Worm (Caenorhabditis elegans) whole organism, L2 larva: ENCODE data around the gene sre-27.

Experiments
- C34F6.9 ChIP-seq: fragments of 150-350 bp; optimal IDR thresholded peaks from 2 replicates; lab custom pipeline; 2014; ENCODE audit warnings: missing biosample characterization, missing genetic modification characterization
- R02D3.7 ChIP-seq: fragments of 150-350 bp; optimal IDR thresholded peaks from 2 replicates; lab custom pipeline; 2014; ENCODE audit warnings: missing biosample characterization, missing genetic modification characterization
- Y55F3AM.14 ChIP-seq: fragments of 200-800 bp; sonication (Bioruptor generic); optimal IDR thresholded peaks from 2 replicates; lab custom pipeline; 2018; ENCODE audit warnings: mild to moderate bottlenecking, missing genetic modification characterization, missing compliant biosample characterization
- alr-1 ChIP-seq: fragments of 150-350 bp; optimal IDR thresholded peaks from 2 replicates; lab custom pipeline; 2014; ENCODE audit warnings: missing biosample characterization, missing genetic modification characterization
- aly-2 ChIP-seq: fragments of 150-350 bp; optimal IDR thresholded peaks from 2 replicates; lab custom pipeline; 2014; ENCODE audit warnings: missing biosample characterization, missing genetic modification characterization
- ama-1 ChIP-seq: fragments of 150-350 bp; optimal IDR thresholded peaks from 2 replicates; lab custom pipeline; 2018; ENCODE audit warnings: inconsistent platforms
- ceh-16 ChIP-seq: fragments of 150-350 bp; optimal IDR thresholded peaks from 2 replicates; lab custom pipeline; 2014; ENCODE audit warnings: missing biosample characterization, missing genetic modification characterization
- ceh-82 ChIP-seq: fragments of 150-350 bp; optimal IDR thresholded peaks from 2 replicates; lab custom pipeline; 2014; ENCODE audit warnings: missing biosample characterization, missing genetic modification characterization
- dmd-4 ChIP-seq: sonication (generic microtip); optimal IDR thresholded peaks from 2 replicates; lab custom pipeline; 2017; ENCODE audit warnings: missing biosample characterization, missing genetic modification characterization
- egl-27 ChIP-seq: sonication (generic microtip); optimal IDR thresholded peaks from 3 replicates; lab custom pipeline; 2017; ENCODE audit warnings: missing biosample characterization, missing genetic modification reagents, missing genetic modification characterization
- elt-3 ChIP-seq: sonication (generic microtip); optimal IDR thresholded peaks from 2 replicates; lab custom pipeline; 2017; ENCODE audit warnings: missing biosample characterization, missing genetic modification characterization
- fos-1 ChIP-seq: fragments of 150-350 bp; optimal IDR thresholded peaks from 2 replicates; lab custom pipeline; 2014; ENCODE audit warnings: missing biosample characterization, missing genetic modification characterization
- gmeb-1 ChIP-seq: fragments of 150-350 bp; optimal IDR thresholded peaks from 2 replicates; lab custom pipeline; 2014; ENCODE audit warnings: missing biosample characterization, missing genetic modification characterization
- lin-13 ChIP-seq: fragments of 150-350 bp; optimal IDR thresholded peaks from 2 replicates; lab custom pipeline; 2014; ENCODE audit warnings: missing biosample characterization, missing genetic modification reagents, missing genetic modification characterization
- lin-39 ChIP-seq: fragments of 150-350 bp; optimal IDR thresholded peaks from 2 replicates; lab custom pipeline; 2014; ENCODE audit warnings: missing biosample characterization, missing genetic modification reagents, missing genetic modification characterization
- lsy-2 ChIP-seq, 2 experiments: fragments of 150-350 bp in 1 of 2; sonication (generic microtip) in 1 of 2; optimal IDR thresholded peaks; 2 replicates each; lab custom pipeline; 2014 to 2017; ENCODE audit warnings: missing biosample characterization in 2 of 2, missing genetic modification characterization in 2 of 2
- mab-5 ChIP-seq: fragments of 150-350 bp; optimal IDR thresholded peaks from 2 replicates; lab custom pipeline; 2014; ENCODE audit warnings: missing biosample characterization, missing genetic modification characterization
- mbf-1 ChIP-seq: sonication (generic microtip); optimal IDR thresholded peaks from 2 replicates; lab custom pipeline; 2017; ENCODE audit warnings: missing biosample characterization, missing genetic modification characterization
- mdl-1 ChIP-seq, 2 experiments: fragments of 150-350 bp in 1 of 2; sonication (generic microtip) in 1 of 2; optimal IDR thresholded peaks; 2 replicates each; lab custom pipeline; 2017; ENCODE audit warnings: missing biosample characterization in 2 of 2, missing genetic modification characterization in 2 of 2
- nhr-10 ChIP-seq: sonication (generic microtip); optimal IDR thresholded peaks from 2 replicates; lab custom pipeline; 2017; ENCODE audit warnings: missing biosample characterization, missing genetic modification characterization
- nhr-11 ChIP-seq: fragments of 150-350 bp; optimal IDR thresholded peaks from 2 replicates; lab custom pipeline; 2014; ENCODE audit warnings: missing biosample characterization, missing genetic modification characterization
- nhr-12 ChIP-seq: fragments of 150-350 bp; optimal IDR thresholded peaks from 2 replicates; lab custom pipeline; 2014; ENCODE audit warnings: missing biosample characterization, missing genetic modification characterization
- nhr-129 ChIP-seq: fragments of 150-350 bp; optimal IDR thresholded peaks from 2 replicates; lab custom pipeline; 2014; ENCODE audit warnings: missing biosample characterization, missing genetic modification characterization
- nhr-21 ChIP-seq: fragments of 150-350 bp; optimal IDR thresholded peaks from 2 replicates; lab custom pipeline; 2014; ENCODE audit warnings: missing biosample characterization, missing genetic modification characterization
- nhr-23 ChIP-seq: fragments of 150-350 bp; optimal IDR thresholded peaks from 2 replicates; lab custom pipeline; 2014; ENCODE audit warnings: missing biosample characterization, missing genetic modification reagents, missing genetic modification characterization
- nhr-237 ChIP-seq: fragments of 150-350 bp; optimal IDR thresholded peaks from 2 replicates; lab custom pipeline; 2014; ENCODE audit warnings: missing biosample characterization, missing genetic modification characterization
- nhr-25 ChIP-seq: fragments of 150-350 bp; sonication (generic microtip); optimal IDR thresholded peaks from 3 replicates; lab custom pipeline; 2014; ENCODE audit warnings: missing biosample characterization, missing genetic modification characterization
- nhr-6 ChIP-seq: fragments of 150-350 bp; optimal IDR thresholded peaks from 2 replicates; lab custom pipeline; 2014; ENCODE audit warnings: missing biosample characterization, missing genetic modification characterization
- nhr-77 ChIP-seq: fragments of 150-350 bp; optimal IDR thresholded peaks from 2 replicates; lab custom pipeline; 2014; ENCODE audit warnings: missing biosample characterization, missing genetic modification characterization
- peb-1 ChIP-seq: fragments of 150-350 bp; optimal IDR thresholded peaks from 2 replicates; lab custom pipeline; 2014; ENCODE audit warnings: missing biosample characterization, missing genetic modification characterization
- sem-4 ChIP-seq: fragments of 150-350 bp; optimal IDR thresholded peaks from 2 replicates; lab custom pipeline; 2014; ENCODE audit warnings: missing biosample characterization, missing genetic modification reagents, missing genetic modification characterization
- skn-1 ChIP-seq: sonication (generic microtip); optimal IDR thresholded peaks from 2 replicates; lab custom pipeline; 2017; ENCODE audit warnings: missing biosample characterization, missing genetic modification characterization
- snpc-4 ChIP-seq: fragments of 150-350 bp; optimal IDR thresholded peaks from 2 replicates; lab custom pipeline; 2014; ENCODE audit warnings: missing biosample characterization, missing genetic modification characterization
- unc-55 ChIP-seq: fragments of 150-350 bp; sonication (generic microtip); optimal IDR thresholded peaks from 3 replicates; lab custom pipeline; 2014; ENCODE audit warnings: missing biosample characterization, missing genetic modification reagents, missing genetic modification characterization
- unc-62 ChIP-seq: fragments of 150-350 bp; optimal IDR thresholded peaks from 2 replicates; lab custom pipeline; 2014; ENCODE audit warnings: missing biosample characterization, missing genetic modification reagents, missing genetic modification characterization
- ztf-1 ChIP-seq: fragments of 200-800 bp; sonication (Bioruptor generic); conservative IDR thresholded peaks from 2 replicates; pipeline ENCODE4 v1.3.6; 2022; ENCODE audit warnings: missing genetic modification characterization, missing compliant biosample characterization
- ztf-11 ChIP-seq: sonication (generic microtip); optimal IDR thresholded peaks from 2 replicates; lab custom pipeline; 2017; ENCODE audit warnings: missing biosample characterization, missing genetic modification characterization
- ztf-4 ChIP-seq: fragments of 150-350 bp; optimal IDR thresholded peaks from 2 replicates; lab custom pipeline; 2014; ENCODE audit warnings: missing biosample characterization, missing genetic modification characterization

The sre-27 gene

ce11 chrII:12410107-12410506 is 7.3 kb downstream of the sre-27 start, which contains the start of gene F57G9.3:
Gene F57G9.3 (minus strand): TSS chrII:12410207.
- no peak for TF ChIP-seq nhr-25
- no peak for TF ChIP-seq nhr-21 (tag; lab: Kevin White, UChicago)
- TF ChIP-seq nhr-11 (tag; lab: Kevin White, UChicago) = no peak
- TF ChIP-seq mab-5 (tag; lab: Kevin White, UChicago) = no peak
- TF ChIP-seq nhr-6 (tag; lab: Kevin White, UChicago) = no peak
- TF ChIP-seq elt-3 (tag; lab: Kevin White, UChicago) = no peak
- no peak for TF ChIP-seq ceh-16 (tag; lab: Kevin White, UChicago)
- TF ChIP-seq nhr-77 = no peak
- TF ChIP-seq ztf-1 (GFP tag; lab: Robert Waterston, UW) = no peak
- TF ChIP-seq sem-4 (tag; lab: Kevin White, UChicago) = no peak
- no peak for TF ChIP-seq ztf-4 (tag; lab: Kevin White, UChicago)
- no peak for TF ChIP-seq alr-1 (tag; lab: Kevin White, UChicago)
- TF ChIP-seq unc-62 = no peak
- no peak for TF ChIP-seq fos-1 (tag; lab: Kevin White, UChicago)
- no peak for TF ChIP-seq ztf-11
- TF ChIP-seq snpc-4 = no peak
- TF ChIP-seq mdl-1 (tag; optimal IDR thresholded peaks at IDR 0.05; lab: Kevin White, UChicago) = no peak

- no peak for TF ChIP-seq C34F6.9
- no peak for TF ChIP-seq unc-62
- TF ChIP-seq unc-55 = no peak
- no peak for TF ChIP-seq gmeb-1 (tag; lab: Kevin White, UChicago)
- no peak for TF ChIP-seq ama-1 (lab: Kevin White, UChicago)
- TF ChIP-seq nhr-237 (tag; lab: Kevin White, UChicago) = no peak
- no peak for TF ChIP-seq lin-13 (GFP tag; lab: Kevin White, UChicago)
- no peak for TF ChIP-seq nhr-129 (tag; lab: Kevin White, UChicago)
- TF ChIP-seq dmd-4 (tag; lab: Kevin White, UChicago) = no peak
- TF ChIP-seq R02D3.7 = no peak
- no peak for TF ChIP-seq elt-3 (tag; lab: Kevin White, UChicago)
- TF ChIP-seq mdl-1 (tag; optimal IDR thresholded peaks at IDR 0.05; lab: Kevin White, UChicago) = no peak
- no peak for TF ChIP-seq egl-27
- TF ChIP-seq sem-4 (tag; lab: Kevin White, UChicago) = no peak
- no peak for TF ChIP-seq aly-2 (tag; lab: Kevin White, UChicago)
Observed at ce11 chrII:12408717-12409116, 8.7 kb downstream of the sre-27 start, which contains the start of gene sre-31. Gene sre-31 (minus strand): TSS chrII:12408817.

DNA sequence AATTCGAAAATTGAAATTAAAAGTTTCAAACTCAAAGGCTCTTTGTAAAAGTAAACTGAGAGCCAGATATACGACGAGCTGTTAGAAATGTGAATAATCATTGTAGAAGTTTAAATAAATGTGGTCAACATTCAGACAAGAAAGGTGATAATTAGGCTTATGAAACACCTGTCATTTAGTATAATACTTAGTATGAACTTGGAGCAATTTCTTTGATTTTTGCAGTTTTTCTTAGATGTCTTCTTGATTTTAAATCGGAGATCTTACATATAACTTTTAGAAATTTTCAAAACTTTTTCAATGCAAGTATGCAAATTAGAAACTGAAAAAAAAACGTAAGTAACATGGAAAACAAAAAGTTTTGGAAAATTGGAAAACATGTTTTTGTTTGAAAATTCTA is 11.0 kb downstream of the sre-27 start, which contains the start of gene sre-30:
Gene sre-30 (minus strand): TSS at position 101 of the 400 bp plus-strand sequence.
- TF ChIP-seq snpc-4 (no peak), nhr-11 (tag; lab: Kevin White, UChicago) (no peak), nhr-12 (tag; lab: Kevin White, UChicago) (no peak), peb-1 (tag; lab: Kevin White, UChicago) (no peak), nhr-10 (tag; lab: Kevin White, UChicago) (no peak), alr-1 (tag; lab: Kevin White, UChicago) (no peak), gmeb-1 (tag; lab: Kevin White, UChicago) (no peak), nhr-23 (no peak), lsy-2 (tag; optimal IDR thresholded peaks at IDR 0.05; lab: Kevin White, UChicago) (no peak), nhr-237 (tag; lab: Kevin White, UChicago) (no peak), egl-27 (no peak), lin-39 (tag; lab: Kevin White, UChicago) (no peak), mab-5 (tag; lab: Kevin White, UChicago) (no peak), unc-55 (no peak), mdl-1 (tag; optimal IDR thresholded peaks at IDR 0.05; lab: Kevin White, UChicago) (no peak), elt-3 (tag; lab: Kevin White, UChicago) (no peak)

DNA sequence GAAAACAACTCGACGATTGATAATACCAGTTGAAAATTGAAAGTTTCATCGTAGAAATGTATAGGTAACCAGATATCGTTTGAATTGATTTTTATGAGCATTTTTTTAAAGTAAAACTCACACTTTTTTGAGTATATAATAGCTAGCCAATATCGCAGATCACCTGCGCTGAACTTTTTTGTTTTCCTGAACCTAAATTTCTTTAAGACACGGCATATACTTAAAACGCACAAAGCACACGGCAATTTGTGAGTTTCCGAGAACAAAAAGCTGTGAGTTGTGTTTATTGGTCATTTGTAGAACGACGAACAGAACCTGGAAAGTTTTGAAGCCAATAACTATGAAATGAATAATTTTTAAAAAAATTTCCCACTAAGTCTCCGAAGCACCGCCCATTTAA is 15.6 kb downstream of the sre-27 start, which contains the start of gene sre-29:
Gene sre-29 (minus strand): TSS at position 101 of the 400 bp plus-strand sequence.
- TF ChIP-seq ceh-82 = no peak
- TF ChIP-seq skn-1 (tag; lab: Kevin White, UChicago) = no peak
- TF ChIP-seq ceh-16 (tag; lab: Kevin White, UChicago) = no peak
- no peak for TF ChIP-seq elt-3 (tag; lab: Kevin White, UChicago)
- TF ChIP-seq nhr-77 = no peak
- no peak for TF ChIP-seq unc-55
- no peak for TF ChIP-seq Y55F3AM.14 (GFP tag; lab: Kevin White, UChicago)
- TF ChIP-seq nhr-23 = no peak
- TF ChIP-seq nhr-12 (tag; lab: Kevin White, UChicago) = no peak
- TF ChIP-seq sem-4 (tag; lab: Kevin White, UChicago) = no peak
- no peak for TF ChIP-seq lin-39 (tag; lab: Kevin White, UChicago)
- no peak for TF ChIP-seq lsy-2 (tag; optimal IDR thresholded peaks at IDR 0.05; lab: Kevin White, UChicago)
- TF ChIP-seq gmeb-1 (tag; lab: Kevin White, UChicago) = no peak
- TF ChIP-seq mbf-1 (tag; lab: Kevin White, UChicago) = no peak
